Fruit fly (Drosophila melanogaster): ENCODE data around the gene CG6733.

DNA sequence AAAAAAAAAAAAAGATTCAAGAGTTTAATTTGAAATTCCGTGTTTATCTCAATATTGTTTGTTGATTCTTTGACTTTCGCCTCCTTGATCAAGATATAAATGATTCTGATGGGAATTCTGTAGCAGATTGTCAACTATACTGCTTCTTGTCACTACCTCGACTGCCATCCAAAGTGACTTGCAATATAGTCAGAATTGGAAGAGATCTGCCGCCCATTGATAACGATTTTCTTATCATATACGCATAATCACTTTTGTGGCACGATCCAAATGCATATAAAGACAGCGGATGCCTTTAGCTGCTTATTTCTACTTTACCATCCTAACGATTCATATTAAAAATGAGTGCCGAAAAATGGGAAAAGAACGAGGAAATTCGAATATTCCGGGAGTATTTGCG lies 1.7 kb downstream of the CG6733 start, which contains the start of gene CG6738:
- TF ChIP-seq psq (optimal IDR thresholded peaks at IDR 0.05) (no peak), pan (optimal IDR thresholded peaks at IDR 0.05) (no peak)
